Fruit fly (Drosophila melanogaster) whole organism, embryonic: ENCODE measurements around the gene mag.

Experiments
- Aef1 ChIP-seq: fragments of 200-800 bp; sonication (Bioruptor generic); IDR thresholded peaks from 3 replicates; pipeline ENCODE4 v1.3.6; 2022; ENCODE audit warnings: missing biosample characterization, missing genetic modification characterization
- Blimp-1 ChIP-seq: fragments of 200-800 bp; sonication (Bioruptor generic); optimal IDR thresholded peaks from 3 replicates; lab custom pipeline; 2018; ENCODE audit warnings: missing biosample characterization, missing genetic modification characterization, mild to moderate bottlenecking, moderate library complexity, missing genetic modification reagents
- CG10321 ChIP-seq: fragments of 200-800 bp; sonication (Bioruptor generic); IDR thresholded peaks from 2 replicates; pipeline ENCODE4 v1.3.6; 2022; ENCODE audit warnings: missing biosample characterization, missing genetic modification characterization
- CG11247 ChIP-seq: fragments of 200-800 bp; sonication (Bioruptor generic); IDR thresholded peaks from 2 replicates; pipeline ENCODE4 v1.3.6; 2022; ENCODE audit warnings: missing biosample characterization, missing genetic modification characterization
- CG11560 ChIP-seq: fragments of 200-800 bp; sonication (Bioruptor generic); IDR thresholded peaks from 3 replicates; pipeline ENCODE4 v1.3.6; 2022; ENCODE audit warnings: missing biosample characterization, missing genetic modification characterization
- CG11696 ChIP-seq: fragments of 200-800 bp; sonication (Bioruptor generic); IDR thresholded peaks from 2 replicates; pipeline ENCODE4 v1.3.6; 2022; ENCODE audit warnings: missing biosample characterization, missing genetic modification characterization
- CG11723 ChIP-seq: fragments of 200-800 bp; sonication (Bioruptor generic); optimal IDR thresholded peaks from 2 replicates; lab custom pipeline; 2017; ENCODE audit warnings: missing biosample characterization, mild to moderate bottlenecking, missing genetic modification characterization
- CG12299 ChIP-seq: fragments of 200-800 bp; sonication (Bioruptor generic); optimal IDR thresholded peaks from 2 replicates; lab custom pipeline; 2018; ENCODE audit warnings: missing biosample characterization, mild to moderate bottlenecking, missing genetic modification characterization
- CG14667 ChIP-seq: fragments of 200-800 bp; sonication (Bioruptor generic); IDR thresholded peaks from 2 replicates; pipeline ENCODE4 v1.3.6; 2022; ENCODE audit warnings: missing biosample characterization, missing genetic modification characterization
- CG1832 ChIP-seq: fragments of 200-800 bp; sonication (Bioruptor generic); optimal IDR thresholded peaks from 2 replicates; lab custom pipeline; 2017; ENCODE audit warnings: missing biosample characterization, mild to moderate bottlenecking, missing genetic modification characterization, inconsistent platforms
- CG32767 ChIP-seq: fragments of 200-800 bp; sonication (Bioruptor generic); IDR thresholded peaks from 2 replicates; pipeline ENCODE4 v1.3.6; 2022; ENCODE audit warnings: missing biosample characterization, missing genetic modification characterization
- CG34422 ChIP-seq: fragments of 200-800 bp; sonication (Bioruptor generic); IDR thresholded peaks from 3 replicates; pipeline ENCODE4 v1.3.6; 2022; ENCODE audit warnings: missing biosample characterization, missing genetic modification characterization
- CG4282 ChIP-seq: fragments of 200-800 bp; sonication (Bioruptor generic); optimal IDR thresholded peaks from 2 replicates; lab custom pipeline; 2016; ENCODE audit warnings: missing biosample characterization, missing genetic modification characterization
- CG4854 ChIP-seq: fragments of 200-800 bp; sonication (Bioruptor generic); optimal IDR thresholded peaks from 2 replicates; lab custom pipeline; 2016; ENCODE audit warnings: missing biosample characterization, missing genetic modification characterization, inconsistent platforms
- CG5953 ChIP-seq: fragments of 200-800 bp; sonication (Bioruptor generic); IDR thresholded peaks from 2 replicates; pipeline ENCODE4 v1.3.6; 2022; ENCODE audit warnings: missing biosample characterization, missing genetic modification characterization
- CG6689 ChIP-seq: fragments of 200-800 bp; sonication (Bioruptor generic); IDR thresholded peaks from 2 replicates; pipeline ENCODE4 v1.3.6; 2022; ENCODE audit warnings: missing biosample characterization, missing genetic modification characterization
- CG9797 ChIP-seq: fragments of 200-800 bp; sonication (Bioruptor generic); optimal IDR thresholded peaks from 3 replicates; lab custom pipeline; 2018; ENCODE audit warnings: missing biosample characterization, mild to moderate bottlenecking, missing genetic modification characterization
- CG9932 ChIP-seq: fragments of 200-800 bp; sonication (Bioruptor generic); IDR thresholded peaks from 2 replicates; pipeline ENCODE4 v1.3.6; 2022; ENCODE audit warnings: missing biosample characterization, missing genetic modification characterization
- Chrac-16 ChIP-seq: fragments of 200-800 bp; sonication (Bioruptor generic); optimal IDR thresholded peaks from 3 replicates; lab custom pipeline; 2016; ENCODE audit warnings: missing biosample characterization, missing genetic modification characterization
- CrebB ChIP-seq: fragments of 200-800 bp; sonication (Bioruptor generic); optimal IDR thresholded peaks from 3 replicates; lab custom pipeline; 2018; ENCODE audit warnings: missing biosample characterization, mild to moderate bottlenecking, missing genetic modification characterization
- Dek ChIP-seq: fragments of 200-800 bp; sonication (Bioruptor generic); optimal IDR thresholded peaks from 3 replicates; lab custom pipeline; 2019; ENCODE audit warnings: missing biosample characterization, mild to moderate bottlenecking, missing genetic modification characterization, moderate library complexity
- Dp ChIP-seq: fragments of 200-800 bp; sonication (Bioruptor generic); optimal IDR thresholded peaks from 2 replicates; lab custom pipeline; 2018; ENCODE audit warnings: missing biosample characterization, mild to moderate bottlenecking, missing genetic modification characterization, moderate library complexity
- Ets97D ChIP-seq: fragments of 200-800 bp; sonication (Bioruptor generic); optimal IDR thresholded peaks from 3 replicates; lab custom pipeline; 2016; ENCODE audit warnings: missing biosample characterization, missing genetic modification characterization
- Lim3 ChIP-seq: fragments of 200-800 bp; sonication (Bioruptor generic); IDR thresholded peaks from 2 replicates; pipeline ENCODE4 v1.3.6; 2022; ENCODE audit warnings: missing biosample characterization, missing genetic modification characterization
- Mes4 ChIP-seq: fragments of 200-800 bp; sonication (Bioruptor generic); optimal IDR thresholded peaks from 2 replicates; lab custom pipeline; 2016; ENCODE audit warnings: missing biosample characterization, missing genetic modification characterization
- Mrtf ChIP-seq: fragments of 200-800 bp; sonication (Bioruptor generic); IDR thresholded peaks from 3 replicates; pipeline ENCODE4 v1.3.6; 2022; ENCODE audit warnings: missing biosample characterization, missing genetic modification characterization
- Myb ChIP-seq: fragments of 200-800 bp; sonication (Bioruptor generic); optimal IDR thresholded peaks from 2 replicates; lab custom pipeline; 2016; ENCODE audit warnings: missing biosample characterization, missing genetic modification characterization
- Oli ChIP-seq: fragments of 200-800 bp; sonication (Bioruptor generic); optimal IDR thresholded peaks from 2 replicates; lab custom pipeline; 2018; ENCODE audit warnings: missing biosample characterization, mild to moderate bottlenecking, missing genetic modification characterization, moderate library complexity
- Rfx ChIP-seq: fragments of 200-800 bp; sonication (Bioruptor generic); IDR thresholded peaks from 2 replicates; pipeline ENCODE4 v1.3.6; 2022; ENCODE audit warnings: missing biosample characterization, missing genetic modification characterization
- ab ChIP-seq: fragments of 200-800 bp; sonication (Bioruptor generic); optimal IDR thresholded peaks from 2 replicates; lab custom pipeline; 2016; ENCODE audit warnings: missing biosample characterization, missing genetic modification characterization
- al ChIP-seq: fragments of 200-800 bp; sonication (Bioruptor generic); IDR thresholded peaks from 2 replicates; pipeline ENCODE4 v1.3.6; 2022; ENCODE audit warnings: missing biosample characterization, missing genetic modification characterization
- cato ChIP-seq: fragments of 200-800 bp; sonication (Bioruptor generic); optimal IDR thresholded peaks from 2 replicates; lab custom pipeline; 2016; ENCODE audit warnings: missing biosample characterization, missing genetic modification characterization, borderline replicate concordance
- chif ChIP-seq, 2 experiments: fragments of 200-800 bp; sonication (Bioruptor generic); optimal IDR thresholded peaks; 3 replicates each; lab custom pipeline; 2016; ENCODE audit warnings: missing biosample characterization in 2 of 2, missing genetic modification characterization in 2 of 2
- crc ChIP-seq: fragments of 200-800 bp; sonication (Bioruptor generic); optimal IDR thresholded peaks from 2 replicates; lab custom pipeline; 2016; ENCODE audit warnings: missing biosample characterization, missing genetic modification characterization
- croc ChIP-seq: fragments of 200-800 bp; sonication (Bioruptor generic); conservative IDR thresholded peaks from 3 replicates; pipeline ENCODE4 v1.3.6; 2022; ENCODE audit warnings: missing biosample characterization, missing genetic modification characterization
- ems ChIP-seq: fragments of 200-800 bp; sonication (Bioruptor generic); optimal IDR thresholded peaks from 3 replicates; lab custom pipeline; 2016; ENCODE audit warnings: missing biosample characterization, missing genetic modification characterization
- eyg ChIP-seq: fragments of 200-800 bp; sonication (Bioruptor generic); optimal IDR thresholded peaks from 3 replicates; lab custom pipeline; 2016; ENCODE audit warnings: missing biosample characterization, missing genetic modification characterization
- gce ChIP-seq: fragments of 200-800 bp; sonication (Bioruptor generic); IDR thresholded peaks from 3 replicates; pipeline ENCODE4 v1.3.6; 2022; ENCODE audit warnings: missing biosample characterization, missing genetic modification characterization
- gsb ChIP-seq: fragments of 200-800 bp; sonication (Bioruptor generic); IDR thresholded peaks from 2 replicates; pipeline ENCODE4 v1.3.6; 2022; ENCODE audit warnings: missing biosample characterization, missing genetic modification characterization
- jing ChIP-seq: fragments of 200-800 bp; sonication (Bioruptor generic); optimal IDR thresholded peaks from 2 replicates; lab custom pipeline; 2018; ENCODE audit warnings: missing biosample characterization, mild to moderate bottlenecking, missing genetic modification characterization
- lbe ChIP-seq: fragments of 200-800 bp; sonication (Bioruptor generic); optimal IDR thresholded peaks from 2 replicates; lab custom pipeline; 2016; ENCODE audit warnings: missing biosample characterization, mild to moderate bottlenecking, missing genetic modification characterization
- onecut ChIP-seq: fragments of 200-800 bp; sonication (Bioruptor generic); IDR thresholded peaks from 2 replicates; pipeline ENCODE4 v1.3.6; 2022; ENCODE audit warnings: missing biosample characterization, missing genetic modification characterization
- pnt ChIP-seq: fragments of 200-800 bp; sonication (Bioruptor generic); optimal IDR thresholded peaks from 3 replicates; lab custom pipeline; 2016; ENCODE audit warnings: missing biosample characterization, missing genetic modification characterization
- sr ChIP-seq: fragments of 200-800 bp; sonication (Bioruptor generic); IDR thresholded peaks from 3 replicates; pipeline ENCODE4 v1.3.6; 2022; ENCODE audit warnings: missing biosample characterization, missing genetic modification characterization
- stwl ChIP-seq: fragments of 200-800 bp; sonication (Bioruptor generic); optimal IDR thresholded peaks from 3 replicates; lab custom pipeline; 2018; ENCODE audit warnings: missing biosample characterization, mild to moderate bottlenecking, missing genetic modification characterization, moderate library complexity
- tio ChIP-seq: fragments of 200-800 bp; sonication (Bioruptor generic); optimal IDR thresholded peaks from 2 replicates; lab custom pipeline; 2017; ENCODE audit warnings: missing biosample characterization, missing genetic modification characterization, inconsistent platforms
- unpg ChIP-seq: fragments of 200-800 bp; sonication (Bioruptor generic); optimal IDR thresholded peaks from 3 replicates; lab custom pipeline; 2018; ENCODE audit warnings: missing biosample characterization, mild to moderate bottlenecking, missing genetic modification characterization, moderate library complexity
- vvl ChIP-seq: fragments of 200-800 bp; sonication (Bioruptor generic); IDR thresholded peaks from 2 replicates; pipeline ENCODE4 v1.3.6; 2022; ENCODE audit warnings: missing biosample characterization, missing genetic modification characterization
- wdn ChIP-seq: fragments of 200-800 bp; sonication (Bioruptor generic); IDR thresholded peaks from 2 replicates; pipeline ENCODE4 v1.3.6; 2022; ENCODE audit warnings: missing biosample characterization, missing genetic modification characterization
- yki ChIP-seq: fragments of >200 bp; optimal IDR thresholded peaks from 3 replicates; lab custom pipeline; 2018
- zen2 ChIP-seq: fragments of 200-800 bp; sonication (Bioruptor generic); IDR thresholded peaks from 3 replicates; pipeline ENCODE4 v1.3.6; 2022; ENCODE audit warnings: missing biosample characterization, missing genetic modification characterization; ENCODE audit not compliant: partially characterized antibody

The mag gene

DNA sequence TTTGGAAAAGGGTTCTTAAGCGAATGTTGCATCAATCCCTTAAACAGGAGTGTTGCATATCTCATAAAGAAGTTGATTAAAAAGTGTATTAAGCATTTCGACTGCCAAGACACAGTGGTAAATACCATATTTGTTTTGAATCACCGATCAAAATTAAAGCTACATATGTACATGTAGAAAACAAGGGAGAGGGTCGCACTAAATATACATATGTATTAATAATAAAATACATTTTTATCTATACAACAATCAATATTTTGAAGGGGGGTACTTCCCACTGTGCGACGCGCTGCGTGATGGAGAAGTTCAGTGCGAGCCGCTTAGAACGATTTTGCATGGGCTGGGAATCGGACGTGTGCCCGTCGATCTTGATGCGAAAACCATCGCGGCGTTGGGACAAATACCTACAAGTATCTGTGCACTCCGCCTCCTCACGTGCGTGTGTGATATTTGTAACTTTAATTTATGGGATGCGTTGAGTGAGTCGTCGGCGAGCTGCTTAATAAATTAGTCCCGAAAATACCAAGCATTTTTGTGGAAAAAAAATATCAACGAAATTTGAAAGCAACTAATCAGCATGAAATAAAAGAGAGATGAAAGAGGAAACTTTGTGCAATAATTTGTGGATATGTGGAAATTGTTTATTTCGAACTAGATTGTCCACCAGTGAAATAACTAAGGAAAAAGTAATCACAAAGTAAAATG lies 15.5 kb upstream of the mag start (continued):
- peak; percentile 85 for TF ChIP-seq gsb
- TF ChIP-seq ems (GFP tag; lab: Kevin White, UChicago) = peak; percentile 56
- TF ChIP-seq wdn (GFP tag; lab: Robert Waterston, UW) = peak; percentile 81
- TF ChIP-seq Mes4 (GFP tag; lab: Kevin White, UChicago) = peak; percentile 15
- peak; percentile 54 for TF ChIP-seq CG11723 (GFP tag; lab: Kevin White, UChicago)
- peak; percentile 96 for TF ChIP-seq vvl
- TF ChIP-seq CG4854 (GFP tag; lab: Kevin White, UChicago) = peak; percentile 41
- no peak for TF ChIP-seq ab (GFP tag; lab: Kevin White, UChicago)
- peak; percentile 91 for TF ChIP-seq gce (GFP tag; lab: Robert Waterston, UW)
- no peak for TF ChIP-seq Dp
- peak; percentile 86 for TF ChIP-seq Oli (tag; lab: Kevin White, UChicago)
- no peak for TF ChIP-seq stwl
- peak; percentile 24; the same call in 1 of the 2 replicates for TF ChIP-seq CG10321 (GFP tag; lab: Robert Waterston, UW)
- TF ChIP-seq CG14667 (GFP tag; lab: Robert Waterston, UW) = peak; percentile 82
- peak; percentile 40 for TF ChIP-seq CG12299 (tag; lab: Kevin White, UChicago)
- no peak for TF ChIP-seq zen2 (GFP tag; lab: Robert Waterston, UW)
- peak; percentile 75 for TF ChIP-seq croc (GFP tag; lab: Robert Waterston, UW)
- TF ChIP-seq CG5953 = peak; percentile 85
- peak; percentile 49 for TF ChIP-seq eyg (GFP tag; lab: Kevin White, UChicago)
- no peak for TF ChIP-seq Myb (GFP tag; lab: Kevin White, UChicago)
- TF ChIP-seq Lim3 (GFP tag; lab: Robert Waterston, UW) = peak; percentile 65; the same call in 1 of the 2 replicates
- peak; percentile 75 for TF ChIP-seq onecut (GFP tag; lab: Robert Waterston, UW)
- TF ChIP-seq Rfx (GFP tag; lab: Robert Waterston, UW) = peak; percentile 91
- TF ChIP-seq unpg (GFP tag; lab: Kevin White, UChicago) = peak; percentile 93
- peak; percentile 76 for TF ChIP-seq Chrac-16 (GFP tag; lab: Kevin White, UChicago)
- TF ChIP-seq sr (GFP tag; lab: Robert Waterston, UW) = peak; percentile 52; the same call in 1 of the 3 replicates
- peak; percentile 53 for TF ChIP-seq jing
- TF ChIP-seq CG9797 (GFP tag; lab: Kevin White, UChicago) = no peak
- peak; percentile 79 for TF ChIP-seq tio (GFP tag; lab: Kevin White, UChicago)
- peak; percentile 91 for TF ChIP-seq lbe
- TF ChIP-seq Mrtf (GFP tag; lab: Robert Waterston, UW) = peak; percentile 84
- TF ChIP-seq Ets97D (GFP tag; lab: Kevin White, UChicago) = peak; percentile 13
- peak; percentile 82 for TF ChIP-seq CG9932 (GFP tag; lab: Robert Waterston, UW)
- no peak for TF ChIP-seq yki (lab: Kevin White, UChicago)
- peak; percentile 94 for TF ChIP-seq CG34422
- peak; percentile 64 for TF ChIP-seq cato (GFP tag; lab: Kevin White, UChicago)
- peak; percentile 85 for TF ChIP-seq CG11247
- peak; percentile 88 for TF ChIP-seq CG32767
- TF ChIP-seq crc (GFP tag; lab: Kevin White, UChicago) = no peak
- no peak for TF ChIP-seq pnt (GFP tag; lab: Kevin White, UChicago)
- peak; percentile 69 for TF ChIP-seq CrebB (tag; lab: Kevin White, UChicago)
- TF ChIP-seq CG11696 (GFP tag; lab: Robert Waterston, UW) = peak; percentile 80
- peak; percentile 85 for TF ChIP-seq Blimp-1
- peak; percentile 36 to 43 for TF ChIP-seq chif (GFP tag; optimal IDR thresholded peaks at IDR 0.05; lab: Kevin White, UChicago)
- TF ChIP-seq CG1832 (GFP tag; lab: Kevin White, UChicago) = no peak
- 0 out of 3 replicates have a peak, but pooled peaks have one; percentile 48 for TF ChIP-seq CG11560 (tag; lab: Robert Waterston, UW)
- TF ChIP-seq CG6689 (GFP tag; lab: Robert Waterston, UW) = peak; percentile 91
- peak; percentile 66 for TF ChIP-seq Dek (tag; lab: Kevin White, UChicago)
- peak; percentile 84 for TF ChIP-seq Aef1 (GFP tag; lab: Robert Waterston, UW)
- peak; percentile 84 for TF ChIP-seq al (GFP tag; lab: Robert Waterston, UW)
- peak; percentile 27 for TF ChIP-seq CG4282 (GFP tag; lab: Kevin White, UChicago)
